In genomic region chrX:8196157-8196526, dm6 we compare ENCODE assay signal across 2 fruit fly cellular contexts.
A peak's percentile ranks its signal among the peaks of the same experiment; 100 is the strongest.
TF ChIP-seq lines count a peak whose summit lies in the region.

No protein-coding gene starts in this region.

TF ChIP-seq in whole organism, embryonic, 481 proteins besides CTCF, POLR2A, EP300 and RAD21 (continued from another document):
- peak; percentile 27 for TF ChIP-seq CG30403 (GFP tag; optimal IDR thresholded peaks at IDR 0.05; lab: Kevin White, UChicago)
- no peak for TF ChIP-seq gcm2 (GFP tag; optimal IDR thresholded peaks at IDR 0.05; lab: Kevin White, UChicago)
- no peak for TF ChIP-seq PHDP (tag; optimal IDR thresholded peaks at IDR 0.05; lab: Kevin White, UChicago)
- peak in 1 of 2 experiments; percentile 81 for TF ChIP-seq eve (GFP tag; optimal IDR thresholded peaks at IDR 0.05; lab: Kevin White, UChicago)
- peak; percentile 42 for TF ChIP-seq CoRest (tag; optimal IDR thresholded peaks at IDR 0.05; lab: Kevin White, UChicago)
- TF ChIP-seq CG9437 (GFP tag; optimal IDR thresholded peaks at IDR 0.05; lab: Kevin White, UChicago), result peak; percentile 44
- no peak for TF ChIP-seq zf30C (GFP tag; optimal IDR thresholded peaks at IDR 0.05; lab: Kevin White, UChicago)
- TF ChIP-seq CG11723 (GFP tag; optimal IDR thresholded peaks at IDR 0.05; lab: Kevin White, UChicago), result peak; percentile 4
- TF ChIP-seq CG14710 (tag; optimal IDR thresholded peaks at IDR 0.05; lab: Kevin White, UChicago), result no peak
- peak; percentile 24 for TF ChIP-seq CG11504 (tag; optimal IDR thresholded peaks at IDR 0.05; lab: Kevin White, UChicago)
- peak; percentile 28 for TF ChIP-seq phol (tag; optimal IDR thresholded peaks at IDR 0.05; lab: Kevin White, UChicago)
- no peak for TF ChIP-seq CG8388 (GFP tag; optimal IDR thresholded peaks at IDR 0.05; lab: Kevin White, UChicago)
- TF ChIP-seq mirr (GFP tag; optimal IDR thresholded peaks at IDR 0.05; lab: Kevin White, UChicago), result no peak
- TF ChIP-seq abd-A (tag; optimal IDR thresholded peaks at IDR 0.05; lab: Kevin White, UChicago), result no peak
- TF ChIP-seq CG31441 (GFP tag; IDR thresholded peaks at IDR 0.05; lab: Robert Waterston, UW), result peak; percentile 27; the same call in 1 of the 2 replicates
- peak in 1 of 3 experiments; percentile 34 for TF ChIP-seq lola (GFP tag; optimal IDR thresholded peaks at IDR 0.05; lab: Kevin White, UChicago)
- peak; percentile 46 for TF ChIP-seq Sox100B (GFP tag; optimal IDR thresholded peaks at IDR 0.05; lab: Kevin White, UChicago)
- TF ChIP-seq CG3281 (GFP tag; optimal IDR thresholded peaks at IDR 0.05; lab: Kevin White, UChicago), result peak; percentile 2
- no peak for TF ChIP-seq sima (GFP tag; optimal IDR thresholded peaks at IDR 0.05; lab: Kevin White, UChicago)
- TF ChIP-seq nau (GFP tag; optimal IDR thresholded peaks at IDR 0.05; lab: Kevin White, UChicago), result no peak
- TF ChIP-seq Mes4 (GFP tag; optimal IDR thresholded peaks at IDR 0.05; lab: Kevin White, UChicago), result no peak
- peak; percentile 43; the same call in 1 of the 3 replicates for TF ChIP-seq row (GFP tag; IDR thresholded peaks at IDR 0.05; lab: Robert Waterston, UW)
- no peak for TF ChIP-seq CG7745 (tag; optimal IDR thresholded peaks at IDR 0.05; lab: Kevin White, UChicago)
- no peak for TF ChIP-seq CG4854 (GFP tag; optimal IDR thresholded peaks at IDR 0.05; lab: Kevin White, UChicago)
- no peak for TF ChIP-seq CG12104 (GFP tag; optimal IDR thresholded peaks at IDR 0.05; lab: Kevin White, UChicago)
- TF ChIP-seq Ptx1 (GFP tag; IDR thresholded peaks at IDR 0.05; lab: Robert Waterston, UW), result 0 out of 2 replicates have a peak, but pooled peaks have one; percentile 6
- peak; percentile 40 for TF ChIP-seq gem (tag; optimal IDR thresholded peaks at IDR 0.05; lab: Kevin White, UChicago)
- TF ChIP-seq Spps (tag; optimal IDR thresholded peaks at IDR 0.05; lab: Kevin White, UChicago), result no peak
- TF ChIP-seq CG33557 (GFP tag; optimal IDR thresholded peaks at IDR 0.05; lab: Kevin White, UChicago), result no peak
- TF ChIP-seq CG15011 (GFP tag; optimal IDR thresholded peaks at IDR 0.05; lab: Kevin White, UChicago), result peak; percentile 4
- peak; percentile 56 for TF ChIP-seq tio (GFP tag; optimal IDR thresholded peaks at IDR 0.05; lab: Kevin White, UChicago)
- no peak for TF ChIP-seq CG7963 (GFP tag; IDR thresholded peaks at IDR 0.05; lab: Robert Waterston, UW; ENCODE audit: partially characterized antibody)
- no peak for TF ChIP-seq Dek (tag; optimal IDR thresholded peaks at IDR 0.05; lab: Kevin White, UChicago)
- no peak for TF ChIP-seq Scr (GFP tag; IDR thresholded peaks at IDR 0.05; lab: Robert Waterston, UW; ENCODE audit: partially characterized antibody)
- peak; percentile 9 for TF ChIP-seq CG1233 (GFP tag; optimal IDR thresholded peaks at IDR 0.05; lab: Kevin White, UChicago)
- peak; percentile 12 for TF ChIP-seq fd3F (GFP tag; optimal IDR thresholded peaks at IDR 0.05; lab: Kevin White, UChicago)
- TF ChIP-seq Mad (GFP tag; optimal IDR thresholded peaks at IDR 0.05; lab: Kevin White, UChicago), result peak; percentile 20
- TF ChIP-seq grau (tag; optimal IDR thresholded peaks at IDR 0.05; lab: Kevin White, UChicago), result peak; percentile 39
- TF ChIP-seq onecut (GFP tag; IDR thresholded peaks at IDR 0.05; lab: Robert Waterston, UW), result no peak
- TF ChIP-seq dimm (GFP tag; IDR thresholded peaks at IDR 0.05; lab: Robert Waterston, UW), result no peak
- no peak for TF ChIP-seq gro (GFP tag; optimal IDR thresholded peaks at IDR 0.05; lab: Kevin White, UChicago)
- peak; percentile 14 for TF ChIP-seq dmrt99B (tag; optimal IDR thresholded peaks at IDR 0.05; lab: Kevin White, UChicago)
- TF ChIP-seq Usf (GFP tag; optimal IDR thresholded peaks at IDR 0.05; lab: Kevin White, UChicago), result peak; percentile 12
- no peak for TF ChIP-seq CG4730 (GFP tag; IDR thresholded peaks at IDR 0.05; lab: Robert Waterston, UW)
- TF ChIP-seq Meics (GFP tag; optimal IDR thresholded peaks at IDR 0.05; lab: Kevin White, UChicago), result peak; percentile 30
- TF ChIP-seq otp (GFP tag; IDR thresholded peaks at IDR 0.05; lab: Robert Waterston, UW), result 0 out of 3 replicates have a peak, but pooled peaks have one; percentile 14
- TF ChIP-seq CG12391 (tag; optimal IDR thresholded peaks at IDR 0.05; lab: Kevin White, UChicago), result peak; percentile 10
- peak; percentile 2 for TF ChIP-seq CG16815 (GFP tag; optimal IDR thresholded peaks at IDR 0.05; lab: Kevin White, UChicago)
- TF ChIP-seq az2 (GFP tag; optimal IDR thresholded peaks at IDR 0.05; lab: Kevin White, UChicago), result peak; percentile 23
- peak; percentile 2 for TF ChIP-seq CG13775 (GFP tag; optimal IDR thresholded peaks at IDR 0.05; lab: Kevin White, UChicago)

TF ChIP-seq in whole organism, prepupa, 60 proteins besides CTCF, POLR2A, EP300 and RAD21 (continued from another document):
- no peak for TF ChIP-seq CG9139 (GFP tag; optimal IDR thresholded peaks at IDR 0.05; lab: Kevin White, UChicago)
- TF ChIP-seq vri (GFP tag; optimal IDR thresholded peaks at IDR 0.05; lab: Kevin White, UChicago), result no peak
- TF ChIP-seq CG11294 (GFP tag; IDR thresholded peaks at IDR 0.05; lab: Robert Waterston, UW), result no peak
- TF ChIP-seq CG6276 (GFP tag; optimal IDR thresholded peaks at IDR 0.05; lab: Kevin White, UChicago), result peak; percentile 47
- TF ChIP-seq ss (GFP tag; optimal IDR thresholded peaks at IDR 0.05; lab: Kevin White, UChicago), result peak in 1 of 2 experiments; percentile 21
- peak; percentile 5 for TF ChIP-seq CG10669 (GFP tag; optimal IDR thresholded peaks at IDR 0.05; lab: Kevin White, UChicago)
- TF ChIP-seq spab (GFP tag; optimal IDR thresholded peaks at IDR 0.05; lab: Kevin White, UChicago), result peak; percentile 30
- TF ChIP-seq CG8319 (GFP tag; optimal IDR thresholded peaks at IDR 0.05; lab: Kevin White, UChicago), result no peak
- TF ChIP-seq fd59A (GFP tag; optimal IDR thresholded peaks at IDR 0.05; lab: Kevin White, UChicago), result peak; percentile 29
- TF ChIP-seq acj6 (GFP tag; optimal IDR thresholded peaks at IDR 0.05; lab: Kevin White, UChicago), result peak; percentile 16
- peak; percentile 57 for TF ChIP-seq topi (GFP tag; optimal IDR thresholded peaks at IDR 0.05; lab: Kevin White, UChicago)
- TF ChIP-seq CG3919 (GFP tag; optimal IDR thresholded peaks at IDR 0.05; lab: Kevin White, UChicago), result peak; percentile 9
- no peak for TF ChIP-seq CG6854 (GFP tag; optimal IDR thresholded peaks at IDR 0.05; lab: Kevin White, UChicago)
- TF ChIP-seq Eip78C (GFP tag; lab: Kevin White, UChicago), result peak; percentile 82
- TF ChIP-seq CG34406 (GFP tag; optimal IDR thresholded peaks at IDR 0.05; lab: Kevin White, UChicago), result peak; percentile 35
- TF ChIP-seq OdsH (GFP tag; optimal IDR thresholded peaks at IDR 0.05; lab: Kevin White, UChicago), result peak; percentile 32
- peak; percentile 62 for TF ChIP-seq svp (GFP tag; lab: Kevin White, UChicago)
- peak; percentile 65 for TF ChIP-seq CG10631 (GFP tag; optimal IDR thresholded peaks at IDR 0.05; lab: Kevin White, UChicago)
- TF ChIP-seq CG8119 (GFP tag; IDR thresholded peaks at IDR 0.05; lab: Robert Waterston, UW), result no peak
- no peak for TF ChIP-seq Blimp-1 (GFP tag; optimal IDR thresholded peaks at IDR 0.05; lab: Kevin White, UChicago)
- no peak for TF ChIP-seq dsx (GFP tag; optimal IDR thresholded peaks at IDR 0.05; lab: Kevin White, UChicago; ENCODE audit: poor library complexity, severe bottlenecking)
- peak; percentile 7 for TF ChIP-seq CG11902 (GFP tag; optimal IDR thresholded peaks at IDR 0.05; lab: Kevin White, UChicago)
- peak in 1 of 2 experiments; percentile 1 for TF ChIP-seq salr (GFP tag; optimal IDR thresholded peaks at IDR 0.05; lab: Kevin White, UChicago)
- no peak for TF ChIP-seq Gug (GFP tag; IDR thresholded peaks at IDR 0.05; lab: Robert Waterston, UW)
- TF ChIP-seq achi (GFP tag; optimal IDR thresholded peaks at IDR 0.05; lab: Kevin White, UChicago), result peak; percentile 23
- TF ChIP-seq net (GFP tag; optimal IDR thresholded peaks at IDR 0.05; lab: Kevin White, UChicago), result peak; percentile 30
- TF ChIP-seq fd85E (GFP tag; optimal IDR thresholded peaks at IDR 0.05; lab: Kevin White, UChicago), result no peak
- no peak for TF ChIP-seq CG3032 (tag; optimal IDR thresholded peaks at IDR 0.05; lab: Kevin White, UChicago)
- peak; percentile 33 for TF ChIP-seq CG4318 (GFP tag; optimal IDR thresholded peaks at IDR 0.05; lab: Kevin White, UChicago)
- TF ChIP-seq CG6808 (GFP tag; optimal IDR thresholded peaks at IDR 0.05; lab: Kevin White, UChicago), result peak; percentile 38
- TF ChIP-seq Hr4 (GFP tag; optimal IDR thresholded peaks at IDR 0.05; lab: Kevin White, UChicago), result peak; percentile 10
- TF ChIP-seq Sox15 (GFP tag; optimal IDR thresholded peaks at IDR 0.05; lab: Kevin White, UChicago), result peak; percentile 9
- peak; percentile 8 for TF ChIP-seq Ets21C (GFP tag; optimal IDR thresholded peaks at IDR 0.05; lab: Kevin White, UChicago)
- no peak for TF ChIP-seq fkh (GFP tag; optimal IDR thresholded peaks at IDR 0.05; lab: Kevin White, UChicago)
- TF ChIP-seq lz (GFP tag; optimal IDR thresholded peaks at IDR 0.05; lab: Kevin White, UChicago), result peak; percentile 60
- no peak for TF ChIP-seq Lpt (GFP tag; optimal IDR thresholded peaks at IDR 0.05; lab: Kevin White, UChicago)
